Worm (Caenorhabditis elegans) whole organism, midembryonic: ENCODE results near the gene C53A5.11.

ENCODE experiments used
- T22C8.4 ChIP-seq: fragments of 200-800 bp; sonication (Bioruptor generic); IDR thresholded peaks from 2 replicates; pipeline ENCODE4 v1.3.6; 2022; ENCODE audit warnings: missing genetic modification characterization, missing compliant biosample characterization
- flt-1 ChIP-seq: fragments of 200-800 bp; sonication (Bioruptor generic); IDR thresholded peaks from 2 replicates; pipeline ENCODE4 v1.3.6; 2022; ENCODE audit warnings: missing genetic modification characterization, missing compliant biosample characterization
- klf-2 ChIP-seq: fragments of 200-800 bp; sonication (Bioruptor generic); conservative IDR thresholded peaks from 2 replicates; pipeline ENCODE4 v1.3.6; 2022; ENCODE audit warnings: missing genetic modification reagents, missing genetic modification characterization, missing compliant biosample characterization
- ref-1 ChIP-seq: fragments of 200-800 bp; sonication (Bioruptor generic); conservative IDR thresholded peaks from 2 replicates; pipeline ENCODE4 v1.3.6; 2022; ENCODE audit warnings: missing genetic modification reagents, missing genetic modification characterization, missing compliant biosample characterization

- TF ChIP-seq klf-2 (GFP tag; lab: Robert Waterston, UW) (no peak), T22C8.4 (GFP tag; lab: Robert Waterston, UW) (no peak), ref-1 (GFP tag; lab: Robert Waterston, UW) (no peak), flt-1 (GFP tag; lab: Robert Waterston, UW) (no peak)
These were observed 16.8 kb upstream of the C53A5.11 start, which contains the start of gene rike-1 for ce11 chrV:14545816-14546283.
